Worm (Caenorhabditis elegans) whole organism, late embryonic: ENCODE data around the gene ztf-27.

ENCODE experiments used
- Y22D7AL.16 ChIP-seq: sonication (generic microtip); optimal IDR thresholded peaks from 2 replicates; lab custom pipeline; 2016; ENCODE audit warnings: missing genetic modification characterization, missing compliant biosample characterization
- ceh-18 ChIP-seq: sonication (generic microtip); optimal IDR thresholded peaks from 2 replicates; lab custom pipeline; 2016; ENCODE audit warnings: missing genetic modification characterization, missing compliant biosample characterization
- ceh-19 ChIP-seq: fragments of 200-800 bp; sonication (Bioruptor generic); optimal IDR thresholded peaks from 2 replicates; lab custom pipeline; 2018; ENCODE audit warnings: mild to moderate bottlenecking, missing genetic modification characterization, missing compliant biosample characterization
- ceh-2 ChIP-seq: sonication (generic microtip); optimal IDR thresholded peaks from 2 replicates; lab custom pipeline; 2016; ENCODE audit warnings: missing genotype, missing genetic modification characterization, missing compliant biosample characterization
- ceh-22 ChIP-seq: sonication (generic microtip); optimal IDR thresholded peaks from 2 replicates; lab custom pipeline; 2017; ENCODE audit warnings: missing biosample characterization, missing genetic modification characterization
- ceh-24 ChIP-seq: sonication (generic microtip); optimal IDR thresholded peaks from 2 replicates; lab custom pipeline; 2016; ENCODE audit warnings: mild to moderate bottlenecking, missing genetic modification characterization, missing compliant biosample characterization
- ceh-48 ChIP-seq: sonication (generic microtip); optimal IDR thresholded peaks from 2 replicates; lab custom pipeline; 2016; ENCODE audit warnings: missing genetic modification characterization, inconsistent platforms, missing compliant biosample characterization
- ceh-6 ChIP-seq: fragments of 200-800 bp; sonication (Bioruptor generic); optimal IDR thresholded peaks from 2 replicates; lab custom pipeline; 2018; ENCODE audit warnings: mild to moderate bottlenecking, missing genetic modification characterization, missing compliant biosample characterization
- che-1 ChIP-seq: sonication (generic microtip); optimal IDR thresholded peaks from 2 replicates; lab custom pipeline; 2016; ENCODE audit warnings: mild to moderate bottlenecking, missing genetic modification characterization, missing compliant biosample characterization
- elt-4 ChIP-seq: sonication (generic microtip); optimal IDR thresholded peaks from 2 replicates; lab custom pipeline; 2016; ENCODE audit warnings: missing genetic modification characterization, missing compliant biosample characterization
- ets-4 ChIP-seq: sonication (generic microtip); optimal IDR thresholded peaks from 2 replicates; lab custom pipeline; 2016; ENCODE audit warnings: missing genetic modification characterization, missing compliant biosample characterization
- fax-1 ChIP-seq: sonication (generic microtip); optimal IDR thresholded peaks from 2 replicates; lab custom pipeline; 2016; ENCODE audit warnings: missing genotype, missing genetic modification characterization, missing compliant biosample characterization
- fkh-6 ChIP-seq: sonication (generic microtip); optimal IDR thresholded peaks from 2 replicates; lab custom pipeline; 2016; ENCODE audit warnings: missing genetic modification characterization, missing compliant biosample characterization
- gmeb-2 ChIP-seq: sonication (generic microtip); optimal IDR thresholded peaks from 2 replicates; lab custom pipeline; 2016; ENCODE audit warnings: missing genetic modification characterization, inconsistent platforms, missing compliant biosample characterization
- hlh-15 ChIP-seq: sonication (generic microtip); optimal IDR thresholded peaks from 2 replicates; lab custom pipeline; 2016; ENCODE audit warnings: missing genetic modification characterization, missing compliant biosample characterization
- hlh-30 ChIP-seq: sonication (generic microtip); optimal IDR thresholded peaks from 2 replicates; lab custom pipeline; 2017; ENCODE audit warnings: antibody characterized with exemption, missing genetic modification characterization, missing compliant biosample characterization; ENCODE audit not compliant: insufficient read depth
- hlh-6 ChIP-seq: sonication (generic microtip); optimal IDR thresholded peaks from 2 replicates; lab custom pipeline; 2016; ENCODE audit warnings: missing genotype, missing genetic modification characterization, missing compliant biosample characterization
- hlh-8 ChIP-seq: sonication (generic microtip); optimal IDR thresholded peaks from 2 replicates; lab custom pipeline; 2016; ENCODE audit warnings: missing genotype, missing genetic modification characterization, missing compliant biosample characterization
- lim-6 ChIP-seq: sonication (generic microtip); optimal IDR thresholded peaks from 2 replicates; lab custom pipeline; 2016; ENCODE audit warnings: missing genetic modification characterization, missing compliant biosample characterization
- lin-11 ChIP-seq: fragments of 200-800 bp; sonication (Bioruptor generic); optimal IDR thresholded peaks from 2 replicates; lab custom pipeline; 2018; ENCODE audit warnings: mild to moderate bottlenecking, missing genetic modification characterization, missing compliant biosample characterization
- madf-2 ChIP-seq: sonication (generic microtip); optimal IDR thresholded peaks from 2 replicates; lab custom pipeline; 2017; ENCODE audit warnings: missing genetic modification characterization, missing compliant biosample characterization
- nfya-1 ChIP-seq: sonication (generic microtip); optimal IDR thresholded peaks from 2 replicates; lab custom pipeline; 2017; ENCODE audit warnings: missing genetic modification characterization, mild to moderate bottlenecking, missing compliant biosample characterization, antibody characterized with exemption, moderate library complexity
- odd-2 ChIP-seq: sonication (generic microtip); optimal IDR thresholded peaks from 2 replicates; lab custom pipeline; 2017; ENCODE audit warnings: antibody characterized with exemption, mild to moderate bottlenecking, missing genetic modification characterization, missing compliant biosample characterization
- pag-3 ChIP-seq: sonication (generic microtip); optimal IDR thresholded peaks from 2 replicates; lab custom pipeline; 2016; ENCODE audit warnings: missing compliant biosample characterization, missing genetic modification characterization, borderline replicate concordance
- pax-1 ChIP-seq: fragments of 150-350 bp; optimal IDR thresholded peaks from 2 replicates; lab custom pipeline; 2014; ENCODE audit warnings: missing biosample characterization, missing genetic modification characterization
- pha-2 ChIP-seq: sonication (generic microtip); optimal IDR thresholded peaks from 2 replicates; lab custom pipeline; 2017; ENCODE audit warnings: mild to moderate bottlenecking, missing genetic modification characterization, missing compliant biosample characterization
- pha-4 ChIP-seq: fragments of 150-350 bp; optimal IDR thresholded peaks from 2 replicates; lab custom pipeline; 2018; ENCODE audit warnings: missing biosample characterization, missing genetic modification reagents, missing genetic modification characterization
- sdc-2 ChIP-seq: sonication (generic microtip); optimal IDR thresholded peaks from 2 replicates; lab custom pipeline; 2016; ENCODE audit warnings: missing genotype, missing genetic modification characterization, missing compliant biosample characterization
- sox-2 ChIP-seq: fragments of 200-800 bp; sonication (Bioruptor generic); IDR thresholded peaks from 2 replicates; pipeline ENCODE4 v1.3.6; 2022; ENCODE audit warnings: missing genetic modification reagents, missing genetic modification characterization, missing compliant biosample characterization
- syd-9 ChIP-seq: sonication (generic microtip); optimal IDR thresholded peaks from 2 replicates; lab custom pipeline; 2016; ENCODE audit warnings: mild to moderate bottlenecking, missing genetic modification characterization, moderate library complexity, missing compliant biosample characterization
- unc-3 ChIP-seq, 2 experiments: fragments of 200-800 bp in 1 of 2; sonication (Bioruptor generic) in 1 of 2; sonication (generic microtip) in 1 of 2; conservative IDR thresholded peaks in 1 of 2; optimal IDR thresholded peaks in 1 of 2; 2 replicates each; pipeline versions ENCODE4 v1.3.6 to Lab custom; 2016 to 2022; ENCODE audit warnings: missing compliant biosample characterization in 2 of 2, missing genetic modification characterization in 2 of 2, missing genetic modification reagents in 1 of 2
- unc-42 ChIP-seq: sonication (generic microtip); optimal IDR thresholded peaks from 2 replicates; lab custom pipeline; 2016; ENCODE audit warnings: missing genotype, missing genetic modification characterization, missing compliant biosample characterization
- unc-55 ChIP-seq: sonication (generic microtip); optimal IDR thresholded peaks from 2 replicates; lab custom pipeline; 2017; ENCODE audit warnings: missing biosample characterization, missing genetic modification reagents, missing genetic modification characterization
- zip-5 ChIP-seq: sonication (generic microtip); optimal IDR thresholded peaks from 2 replicates; lab custom pipeline; 2016; ENCODE audit warnings: missing genetic modification characterization, missing compliant biosample characterization
- ztf-16 ChIP-seq: sonication (generic microtip); optimal IDR thresholded peaks from 2 replicates; lab custom pipeline; 2017; ENCODE audit warnings: missing genetic modification characterization, missing compliant biosample characterization

Gene ztf-27

ce11 chrII:10349915-10350314, 35.2 kb upstream of the ztf-27 start, which contains the start of gene stip-1:
Gene stip-1, minus strand, starts transcription at chrII:10350012.
- TF ChIP-seq unc-55 (GFP tag; lab: Kevin White, UChicago) (no peak), hlh-6 (tag; lab: Kevin White, UChicago) (no peak), hlh-8 (tag; lab: Kevin White, UChicago) (no peak), syd-9 (tag; lab: Kevin White, UChicago) (no peak), ets-4 (no peak), unc-3 (GFP tag; conservative IDR thresholded peaks at IDR 0.05; lab: Robert Waterston, UW) (no peak), unc-3 (tag; optimal IDR thresholded peaks at IDR 0.05; lab: Kevin White, UChicago) (no peak), elt-4 (no peak), sox-2 (GFP tag; lab: Robert Waterston, UW) (no peak), ceh-24 (no peak), ceh-48 (tag; lab: Kevin White, UChicago) (no peak), ceh-6 (no peak), Y22D7AL.16 (tag; lab: Kevin White, UChicago) (no peak), pha-4 (tag; lab: Kevin White, UChicago) (no peak)

DNA sequence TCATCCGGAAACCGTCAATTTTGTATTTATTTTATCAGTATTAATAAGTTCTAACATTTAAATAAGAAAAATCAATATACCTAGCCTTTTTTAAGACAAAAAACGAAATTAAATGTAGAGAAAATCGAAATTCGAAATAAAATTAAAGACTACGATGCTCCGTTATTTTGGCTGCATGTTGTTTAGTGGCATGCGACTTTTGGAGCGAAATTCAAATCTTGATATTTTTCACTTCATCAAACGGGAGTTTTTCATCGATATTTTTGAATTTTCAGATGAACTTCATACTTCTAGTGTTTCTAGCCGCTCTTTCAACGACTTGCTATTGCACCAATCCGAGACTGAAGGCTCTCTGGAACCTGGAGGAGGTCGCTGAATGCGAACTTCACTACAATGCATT, 34.6 kb upstream of the ztf-27 start, which contains the start of gene C07E3.9:
Gene C07E3.9, plus strand, starts transcription at position 270 of the 400 bp plus-strand sequence.
- TF ChIP-seq ceh-22 (tag; lab: Kevin White, UChicago) (no peak), gmeb-2 (tag; lab: Kevin White, UChicago) (no peak), unc-42 (tag; lab: Kevin White, UChicago) (peak; percentile 66), unc-3 (GFP tag; conservative IDR thresholded peaks at IDR 0.05; lab: Robert Waterston, UW) (no peak), unc-3 (tag; optimal IDR thresholded peaks at IDR 0.05; lab: Kevin White, UChicago) (no peak)

DNA sequence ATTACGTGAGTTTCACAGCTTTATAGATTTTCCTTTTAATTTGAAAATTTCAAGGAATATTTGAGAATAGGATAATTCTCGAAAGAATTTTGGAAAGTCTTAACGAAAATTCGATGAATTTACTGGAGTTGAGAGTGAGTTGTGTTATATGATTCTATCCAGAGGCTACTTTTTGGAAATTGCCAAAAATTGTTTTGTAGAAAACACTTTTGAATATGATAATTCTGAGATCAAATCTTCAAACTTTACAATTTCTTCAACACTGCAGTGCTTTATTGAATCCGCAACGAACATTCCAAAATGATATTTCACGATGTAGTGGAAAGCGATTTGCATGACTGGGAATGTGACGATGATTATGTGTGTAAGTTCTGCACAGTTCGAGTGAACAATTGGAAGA, 33.2 kb upstream of the ztf-27 start, which contains the start of gene C07E3.8:
Gene C07E3.8, plus strand, starts transcription at position 301 of the 400 bp plus-strand sequence.
- TF ChIP-seq pax-1 (no peak), sdc-2 (no peak), che-1 (no peak), odd-2 (tag; lab: Kevin White, UChicago) (no peak), fkh-6 (tag; lab: Kevin White, UChicago) (no peak), lim-6 (tag; lab: Kevin White, UChicago) (no peak), fax-1 (no peak), madf-2 (tag; lab: Kevin White, UChicago) (no peak), nfya-1 (tag; lab: Kevin White, UChicago) (no peak), ceh-18 (tag; lab: Kevin White, UChicago) (no peak), ets-4 (no peak), hlh-30 (no peak), zip-5 (tag; lab: Kevin White, UChicago) (no peak), unc-42 (tag; lab: Kevin White, UChicago) (no peak), ceh-19 (GFP tag; lab: Kevin White, UChicago) (no peak)

DNA sequence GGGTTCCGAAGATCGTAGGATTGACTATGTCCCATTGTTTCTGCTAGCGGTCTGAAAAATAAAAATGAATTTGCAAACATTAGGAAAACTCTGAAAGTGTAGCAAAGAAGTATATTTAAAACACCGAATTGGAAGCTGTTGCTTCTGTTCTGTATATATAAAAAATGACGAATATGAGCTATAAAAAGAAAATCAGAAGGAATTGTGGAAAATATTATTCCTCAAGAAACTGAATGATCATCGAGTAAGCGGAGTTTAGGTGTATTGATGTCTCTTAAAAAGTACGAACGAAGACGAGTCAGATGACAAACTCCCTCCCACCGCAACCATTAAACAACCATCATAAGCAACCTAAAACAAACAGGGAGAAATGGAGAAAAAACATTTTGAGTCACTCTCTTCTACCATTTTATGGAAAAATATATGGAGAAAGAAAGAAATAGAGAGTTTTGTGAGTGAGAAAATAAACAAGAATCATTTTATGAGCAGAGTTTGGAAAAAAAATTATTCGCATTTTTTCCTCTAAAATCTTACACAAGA, 27.6 kb upstream of the ztf-27 start, which contains the start of gene C07E3.3:
Gene C07E3.3, minus strand, starts transcription at position 51 of the 540 bp plus-strand sequence.
- no peak for TF ChIP-seq fax-1
- no peak for TF ChIP-seq ztf-16
- no peak for TF ChIP-seq pha-2 (tag; lab: Kevin White, UChicago)
- no peak for TF ChIP-seq pax-1
- TF ChIP-seq gmeb-2 (tag; lab: Kevin White, UChicago) = no peak
- TF ChIP-seq ets-4 = no peak
- no peak for TF ChIP-seq zip-5 (tag; lab: Kevin White, UChicago)
- TF ChIP-seq ceh-24 = no peak
- TF ChIP-seq lin-11 = no peak
- TF ChIP-seq hlh-15 (tag; lab: Kevin White, UChicago) = no peak
- TF ChIP-seq pag-3 = no peak
- TF ChIP-seq ceh-2 (tag; lab: Kevin White, UChicago) = no peak
